Fruit fly (Drosophila melanogaster) whole organism, embryonic: ENCODE results near the gene CG6345.
A peak's percentile ranks its signal among the peaks of the same experiment; 100 is the strongest.

Source experiments
- Atf-2 ChIP-seq: fragments of 200-800 bp; sonication (Bioruptor generic); optimal IDR thresholded peaks from 2 replicates; lab custom pipeline; 2016; ENCODE audit warnings: missing biosample characterization, missing genetic modification characterization
- Atf6 ChIP-seq: fragments of 200-800 bp; sonication (Bioruptor generic); IDR thresholded peaks from 2 replicates; pipeline ENCODE4 v1.3.6; 2022; ENCODE audit warnings: missing biosample characterization, missing genetic modification characterization
- CG11085 ChIP-seq: fragments of 200-800 bp; sonication (Bioruptor generic); IDR thresholded peaks from 2 replicates; pipeline ENCODE4 v1.3.6; 2022; ENCODE audit warnings: missing biosample characterization, missing genetic modification characterization
- CG11696 ChIP-seq: fragments of 200-800 bp; sonication (Bioruptor generic); IDR thresholded peaks from 2 replicates; pipeline ENCODE4 v1.3.6; 2022; ENCODE audit warnings: missing biosample characterization, missing genetic modification characterization
- CG11723 ChIP-seq: fragments of 200-800 bp; sonication (Bioruptor generic); optimal IDR thresholded peaks from 2 replicates; lab custom pipeline; 2017; ENCODE audit warnings: missing biosample characterization, mild to moderate bottlenecking, missing genetic modification characterization
- CG14441 ChIP-seq: fragments of 200-800 bp; sonication (Bioruptor generic); IDR thresholded peaks from 2 replicates; pipeline ENCODE4 v1.3.6; 2022; ENCODE audit warnings: missing biosample characterization, missing genetic modification characterization
- CG15479 ChIP-seq: fragments of 200-800 bp; sonication (Bioruptor generic); optimal IDR thresholded peaks from 3 replicates; lab custom pipeline; 2019; ENCODE audit warnings: missing biosample characterization, mild to moderate bottlenecking, missing genetic modification characterization, moderate library complexity
- CG1602 ChIP-seq: fragments of 200-800 bp; sonication (Bioruptor generic); optimal IDR thresholded peaks from 3 replicates; lab custom pipeline; 2016; ENCODE audit warnings: missing biosample characterization, missing genetic modification characterization
- CG18619 ChIP-seq: fragments of 200-800 bp; sonication (Bioruptor generic); optimal IDR thresholded peaks from 3 replicates; lab custom pipeline; 2017; ENCODE audit warnings: missing biosample characterization, mild to moderate bottlenecking, missing genetic modification characterization
- CG2678 ChIP-seq: fragments of 200-800 bp; sonication (Bioruptor generic); optimal IDR thresholded peaks from 3 replicates; lab custom pipeline; 2019; ENCODE audit warnings: missing biosample characterization, mild to moderate bottlenecking, missing genetic modification characterization, moderate library complexity
- CG31441 ChIP-seq: fragments of 200-800 bp; sonication (Bioruptor generic); IDR thresholded peaks from 2 replicates; pipeline ENCODE4 v1.3.6; 2022; ENCODE audit warnings: missing biosample characterization, missing genetic modification characterization
- CG34224 ChIP-seq: fragments of 200-800 bp; sonication (Bioruptor generic); IDR thresholded peaks from 3 replicates; pipeline ENCODE4 v1.3.6; 2022; ENCODE audit warnings: missing biosample characterization, missing genetic modification characterization; ENCODE audit not compliant: partially characterized antibody
- CG4730 ChIP-seq: fragments of 200-800 bp; sonication (Bioruptor generic); IDR thresholded peaks from 2 replicates; pipeline ENCODE4 v1.3.6; 2022; ENCODE audit warnings: missing biosample characterization, missing genetic modification characterization
- CG5180 ChIP-seq: fragments of 200-800 bp; sonication (Bioruptor generic); optimal IDR thresholded peaks from 3 replicates; lab custom pipeline; 2017; ENCODE audit warnings: missing biosample characterization, missing genetic modification characterization, mild to moderate bottlenecking, moderate library complexity, missing genetic modification reagents
- CG6654 ChIP-seq: fragments of 200-800 bp; sonication (Bioruptor generic); optimal IDR thresholded peaks from 2 replicates; lab custom pipeline; 2017; ENCODE audit warnings: missing biosample characterization, mild to moderate bottlenecking, missing genetic modification characterization
- CG6854 ChIP-seq: fragments of 200-800 bp; sonication (Bioruptor generic); optimal IDR thresholded peaks from 3 replicates; lab custom pipeline; 2017; ENCODE audit warnings: missing biosample characterization, mild to moderate bottlenecking, missing genetic modification characterization
- CG7839 ChIP-seq: fragments of 200-800 bp; sonication (Bioruptor generic); optimal IDR thresholded peaks from 3 replicates; lab custom pipeline; 2018; ENCODE audit warnings: missing biosample characterization, mild to moderate bottlenecking, missing genetic modification characterization, moderate library complexity
- CG7987 ChIP-seq: fragments of 200-800 bp; sonication (Bioruptor generic); optimal IDR thresholded peaks from 2 replicates; lab custom pipeline; 2018; ENCODE audit warnings: missing biosample characterization, mild to moderate bottlenecking, missing genetic modification characterization, moderate library complexity
- CG8290 ChIP-seq, 3 experiments: fragments of 200-800 bp; sonication (Bioruptor generic); optimal IDR thresholded peaks; 2 replicates each; lab custom pipeline; 2016 to 2019; ENCODE audit warnings: missing biosample characterization in 3 of 3, missing genetic modification characterization in 3 of 3, mild to moderate bottlenecking in 2 of 3, moderate library complexity in 1 of 3
- CG8388 ChIP-seq: fragments of 200-800 bp; sonication (Bioruptor generic); optimal IDR thresholded peaks from 2 replicates; lab custom pipeline; 2019; ENCODE audit warnings: missing biosample characterization, mild to moderate bottlenecking, missing genetic modification characterization, moderate library complexity
- CG9727 ChIP-seq: fragments of 200-800 bp; sonication (Bioruptor generic); optimal IDR thresholded peaks from 3 replicates; lab custom pipeline; 2017; ENCODE audit warnings: missing biosample characterization, mild to moderate bottlenecking, missing genetic modification characterization
- CrebB ChIP-seq: fragments of 200-800 bp; sonication (Bioruptor generic); optimal IDR thresholded peaks from 3 replicates; lab custom pipeline; 2018; ENCODE audit warnings: missing biosample characterization, mild to moderate bottlenecking, missing genetic modification characterization
- D ChIP-seq, 2 experiments: fragments of 200-800 bp in 1 of 2; fragments of >200 bp in 1 of 2; sonication (Bioruptor generic) in 1 of 2; optimal IDR thresholded peaks; 2 replicates in 1 of 2; 3 replicates in 1 of 2; lab custom pipeline; 2017; ENCODE audit warnings: mild to moderate bottlenecking in 1 of 2, missing biosample characterization in 1 of 2, missing genetic modification characterization in 1 of 2, missing genetic modification reagents in 1 of 2
- Dad ChIP-seq: fragments of 200-800 bp; sonication (Bioruptor generic); optimal IDR thresholded peaks from 3 replicates; lab custom pipeline; 2016; ENCODE audit warnings: missing biosample characterization, missing genetic modification characterization
- Dbx ChIP-seq: fragments of 200-800 bp; sonication (Bioruptor generic); IDR thresholded peaks from 3 replicates; pipeline ENCODE4 v1.3.6; 2022; ENCODE audit warnings: missing biosample characterization, missing genetic modification characterization
- Drgx ChIP-seq: fragments of 200-800 bp; sonication (Bioruptor generic); IDR thresholded peaks from 2 replicates; pipeline ENCODE4 v1.3.6; 2022; ENCODE audit warnings: missing biosample characterization, missing genetic modification characterization
- Elba2 ChIP-seq: fragments of 200-800 bp; sonication (Bioruptor generic); optimal IDR thresholded peaks from 3 replicates; lab custom pipeline; 2016; ENCODE audit warnings: missing biosample characterization, missing genetic modification characterization
- HHEX ChIP-seq: fragments of 200-800 bp; sonication (Bioruptor generic); optimal IDR thresholded peaks from 3 replicates; lab custom pipeline; 2017; ENCODE audit warnings: missing biosample characterization, mild to moderate bottlenecking, missing genetic modification characterization, missing genetic modification reagents
- HLH54F ChIP-seq: fragments of 200-800 bp; sonication (Bioruptor generic); optimal IDR thresholded peaks from 3 replicates; lab custom pipeline; 2016; ENCODE audit warnings: missing biosample characterization, missing genetic modification characterization
- Hmx ChIP-seq: fragments of 200-800 bp; sonication (Bioruptor generic); optimal IDR thresholded peaks from 2 replicates; lab custom pipeline; 2016; ENCODE audit warnings: missing biosample characterization, missing genetic modification characterization
- Neu2 ChIP-seq: fragments of 200-800 bp; sonication (Bioruptor generic); optimal IDR thresholded peaks from 3 replicates; lab custom pipeline; 2016; ENCODE audit warnings: missing biosample characterization, missing genetic modification characterization, borderline replicate concordance
- Ssrp ChIP-seq: fragments of 200-800 bp; sonication (Bioruptor generic); optimal IDR thresholded peaks from 2 replicates; lab custom pipeline; 2018; ENCODE audit warnings: missing biosample characterization, mild to moderate bottlenecking, missing genetic modification characterization, moderate library complexity
- cad ChIP-seq: fragments of >200 bp; optimal IDR thresholded peaks from 2 replicates; lab custom pipeline; 2017; ENCODE audit warnings: missing biosample characterization, missing genetic modification characterization
- chif ChIP-seq, 2 experiments: fragments of 200-800 bp; sonication (Bioruptor generic); optimal IDR thresholded peaks; 3 replicates each; lab custom pipeline; 2016; ENCODE audit warnings: missing biosample characterization in 2 of 2, missing genetic modification characterization in 2 of 2
- ci ChIP-seq: fragments of 200-800 bp; sonication (Bioruptor generic); IDR thresholded peaks from 3 replicates; pipeline ENCODE4 v1.3.6; 2022; ENCODE audit warnings: missing biosample characterization, missing genetic modification characterization
- dati ChIP-seq: fragments of 200-800 bp; sonication (Bioruptor generic); IDR thresholded peaks from 2 replicates; pipeline ENCODE4 v1.3.6; 2022; ENCODE audit warnings: missing biosample characterization, missing genetic modification characterization
- fd102C ChIP-seq: fragments of 200-800 bp; sonication (Bioruptor generic); optimal IDR thresholded peaks from 2 replicates; lab custom pipeline; 2018; ENCODE audit warnings: missing biosample characterization, mild to moderate bottlenecking, missing genetic modification characterization, moderate library complexity
- gem ChIP-seq: fragments of 200-800 bp; sonication (Bioruptor generic); optimal IDR thresholded peaks from 2 replicates; lab custom pipeline; 2019; ENCODE audit warnings: missing biosample characterization, mild to moderate bottlenecking, missing genetic modification characterization, moderate library complexity
- her ChIP-seq: fragments of 200-800 bp; sonication (Bioruptor generic); optimal IDR thresholded peaks from 2 replicates; lab custom pipeline; 2016; ENCODE audit warnings: missing biosample characterization, missing genetic modification characterization
- lab ChIP-seq: fragments of 200-800 bp; sonication (Bioruptor generic); optimal IDR thresholded peaks from 3 replicates; lab custom pipeline; 2017; ENCODE audit warnings: missing biosample characterization, missing genetic modification characterization, mild to moderate bottlenecking, moderate library complexity, missing genetic modification reagents
- lmd ChIP-seq: fragments of 200-800 bp; sonication (Bioruptor generic); IDR thresholded peaks from 2 replicates; pipeline ENCODE4 v1.3.6; 2022; ENCODE audit warnings: missing biosample characterization, missing genetic modification characterization
- nerfin-2 ChIP-seq: fragments of 200-800 bp; sonication (Bioruptor generic); IDR thresholded peaks from 2 replicates; pipeline ENCODE4 v1.3.6; 2022; ENCODE audit warnings: missing biosample characterization, missing genetic modification characterization; ENCODE audit not compliant: partially characterized antibody
- pnt ChIP-seq: fragments of 200-800 bp; sonication (Bioruptor generic); optimal IDR thresholded peaks from 3 replicates; lab custom pipeline; 2016; ENCODE audit warnings: missing biosample characterization, missing genetic modification characterization
- psq ChIP-seq: fragments of 200-800 bp; sonication (Bioruptor generic); optimal IDR thresholded peaks from 2 replicates; lab custom pipeline; 2017; ENCODE audit warnings: missing biosample characterization, missing genetic modification characterization
- run ChIP-seq: fragments of 200-800 bp; sonication (Bioruptor generic); optimal IDR thresholded peaks from 3 replicates; lab custom pipeline; 2018; ENCODE audit warnings: missing biosample characterization, mild to moderate bottlenecking, missing genetic modification characterization
- sc ChIP-seq, 3 experiments: fragments of >200 bp in 2 of 3; fragments of 200-800 bp in 1 of 3; sonication (Bioruptor generic) in 1 of 3; optimal IDR thresholded peaks; 2 replicates in 2 of 3; 3 replicates in 1 of 3; lab custom pipeline; 2017; ENCODE audit warnings: mild to moderate bottlenecking in 1 of 3, missing biosample characterization in 1 of 3, missing genetic modification characterization in 1 of 3, missing genetic modification reagents in 1 of 3
- sob ChIP-seq: fragments of 200-800 bp; sonication (Bioruptor generic); IDR thresholded peaks from 2 replicates; pipeline ENCODE4 v1.3.6; 2022; ENCODE audit warnings: missing biosample characterization, missing genetic modification characterization
- toy ChIP-seq: fragments of 200-800 bp; sonication (Bioruptor generic); IDR thresholded peaks from 2 replicates; pipeline ENCODE4 v1.3.6; 2022; ENCODE audit warnings: missing biosample characterization, missing genetic modification characterization

The CG6345 gene

dm6 chr3R:10411752-10412549 lies 3.9 kb downstream of the CG6345 start (continued):
- no peak for TF ChIP-seq toy (GFP tag; lab: Robert Waterston, UW)
- peak; percentile 40 for TF ChIP-seq CG6854 (GFP tag; lab: Kevin White, UChicago)
- no peak for TF ChIP-seq chif (GFP tag; optimal IDR thresholded peaks at IDR 0.05; lab: Kevin White, UChicago)
- peak; percentile 64; the same call in 1 of the 2 replicates for TF ChIP-seq CG11085 (GFP tag; lab: Robert Waterston, UW)
- peak; percentile 75 for TF ChIP-seq CG14441 (GFP tag; lab: Robert Waterston, UW)
- no peak for TF ChIP-seq dati (GFP tag; lab: Robert Waterston, UW)
- TF ChIP-seq Elba2 (GFP tag; lab: Kevin White, UChicago): no peak
- peak; percentile 73 for TF ChIP-seq CG4730 (GFP tag; lab: Robert Waterston, UW)
- TF ChIP-seq sob (GFP tag; lab: Robert Waterston, UW): peak; percentile 84
- no peak for TF ChIP-seq CG18619 (GFP tag; lab: Kevin White, UChicago)
- TF ChIP-seq Hmx (GFP tag; lab: Kevin White, UChicago): no peak
- TF ChIP-seq CG11723 (GFP tag; lab: Kevin White, UChicago): no peak
- no peak for TF ChIP-seq fd102C (GFP tag; lab: Kevin White, UChicago)
- TF ChIP-seq CG6654 (GFP tag; lab: Kevin White, UChicago): no peak
- no peak for TF ChIP-seq sc (optimal IDR thresholded peaks at IDR 0.05; lab: Kevin White, UChicago)
- no peak for TF ChIP-seq sc (GFP tag; optimal IDR thresholded peaks at IDR 0.05; lab: Kevin White, UChicago)
- no peak for TF ChIP-seq Atf-2 (GFP tag; lab: Kevin White, UChicago)
- TF ChIP-seq CG2678: no peak
- no peak for TF ChIP-seq CG8290 (GFP tag; optimal IDR thresholded peaks at IDR 0.05; lab: Kevin White, UChicago)
- no peak for TF ChIP-seq CG8290 (tag; optimal IDR thresholded peaks at IDR 0.05; lab: Kevin White, UChicago)
- TF ChIP-seq CG9727 (GFP tag; lab: Kevin White, UChicago): peak; percentile 45
- TF ChIP-seq cad (GFP tag; lab: Kevin White, UChicago): no peak
- no peak for TF ChIP-seq CG31441 (GFP tag; lab: Robert Waterston, UW)
- TF ChIP-seq HHEX: peak; percentile 72
- no peak for TF ChIP-seq run
- no peak for TF ChIP-seq Dad (GFP tag; lab: Kevin White, UChicago)
- no peak for TF ChIP-seq Neu2 (GFP tag; lab: Kevin White, UChicago)
- no peak for TF ChIP-seq ci
- TF ChIP-seq CG15479: no peak
- no peak for TF ChIP-seq Ssrp (tag; lab: Kevin White, UChicago)
- TF ChIP-seq CG1602 (GFP tag; lab: Kevin White, UChicago): no peak
- TF ChIP-seq CG5180 (GFP tag; lab: Kevin White, UChicago): peak; percentile 6
- TF ChIP-seq HLH54F (GFP tag; lab: Kevin White, UChicago): no peak
- TF ChIP-seq Dbx (GFP tag; lab: Robert Waterston, UW): peak; percentile 45; the same call in 1 of the 3 replicates
- no peak for TF ChIP-seq CG7987
- TF ChIP-seq Atf6 (GFP tag; lab: Robert Waterston, UW): 0 out of 2 replicates have a peak, but pooled peaks have one; percentile 36
- TF ChIP-seq CG11696: peak; percentile 40; the same call in 1 of the 2 replicates
- TF ChIP-seq CrebB (tag; lab: Kevin White, UChicago): no peak
- TF ChIP-seq CG7839: no peak
- peak; percentile 19 for TF ChIP-seq pnt (GFP tag; lab: Kevin White, UChicago)
- TF ChIP-seq lab (GFP tag; lab: Kevin White, UChicago): no peak
- TF ChIP-seq her (GFP tag; lab: Kevin White, UChicago): no peak
- no peak for TF ChIP-seq CG8388 (GFP tag; lab: Kevin White, UChicago)
- TF ChIP-seq nerfin-2: no peak
- TF ChIP-seq CG34224 (GFP tag; lab: Robert Waterston, UW): no peak
- peak; percentile 59; the same call in 1 of the 2 replicates for TF ChIP-seq lmd (GFP tag; lab: Robert Waterston, UW)
- no peak for TF ChIP-seq D (optimal IDR thresholded peaks at IDR 0.05; lab: Kevin White, UChicago)
- no peak for TF ChIP-seq D (GFP tag; optimal IDR thresholded peaks at IDR 0.05; lab: Kevin White, UChicago)
- TF ChIP-seq psq (GFP tag; lab: Kevin White, UChicago): no peak
- no peak for TF ChIP-seq gem (tag; lab: Kevin White, UChicago)
- peak; percentile 68 for TF ChIP-seq Drgx (GFP tag; lab: Robert Waterston, UW)
